Fruit fly (Drosophila melanogaster): Measurements from ENCODE around the gene Roc1a.

Roc1a gene

dm6 chrX:686437-686972 lies 39.4 kb downstream of the Roc1a start, which contains the start of gene sdk (continued):
- TF ChIP-seq CG13296 (GFP tag; optimal IDR thresholded peaks at IDR 0.05), result peak; percentile 91
- peak; percentile 85 for TF ChIP-seq CG3838 (GFP tag; optimal IDR thresholded peaks at IDR 0.05)
- peak; percentile 81 for TF ChIP-seq CG12071 (GFP tag; optimal IDR thresholded peaks at IDR 0.05)
- peak; percentile 81 for TF ChIP-seq nerfin-1 (tag; optimal IDR thresholded peaks at IDR 0.05)
- peak; percentile 89 for TF ChIP-seq CG8924 (tag; optimal IDR thresholded peaks at IDR 0.05)
- TF ChIP-seq CG18011 (GFP tag; optimal IDR thresholded peaks at IDR 0.05), result peak; percentile 64
- TF ChIP-seq tap (tag; optimal IDR thresholded peaks at IDR 0.05), result peak; percentile 79
- TF ChIP-seq CG18476 (GFP tag; optimal IDR thresholded peaks at IDR 0.05), result peak; percentile 80
- TF ChIP-seq YL-1 (GFP tag; optimal IDR thresholded peaks at IDR 0.05), result peak; percentile 50
- no peak for TF ChIP-seq Dfd (GFP tag; optimal IDR thresholded peaks at IDR 0.05)
- TF ChIP-seq seq (GFP tag; IDR thresholded peaks at IDR 0.05), result peak; percentile 90
- TF ChIP-seq luna (GFP tag; optimal IDR thresholded peaks at IDR 0.05), result peak; percentile 80
- TF ChIP-seq slp2 (GFP tag; optimal IDR thresholded peaks at IDR 0.05), result peak; percentile 91
- TF ChIP-seq CG7839 (tag; optimal IDR thresholded peaks at IDR 0.05), result peak; percentile 91
- peak; percentile 83 for TF ChIP-seq CG10366 (GFP tag; IDR thresholded peaks at IDR 0.05)
- TF ChIP-seq wor (GFP tag; IDR thresholded peaks at IDR 0.05), result peak; percentile 86
- TF ChIP-seq en (GFP tag; optimal IDR thresholded peaks at IDR 0.05), result peak; percentile 89
- TF ChIP-seq CG9727 (GFP tag; optimal IDR thresholded peaks at IDR 0.05), result peak; percentile 94
- TF ChIP-seq CG13775 (GFP tag; optimal IDR thresholded peaks at IDR 0.05), result peak; percentile 93
- peak; percentile 71 for TF ChIP-seq E2f2 (GFP tag; IDR thresholded peaks at IDR 0.05)
- TF ChIP-seq tll (GFP tag; optimal IDR thresholded peaks at IDR 0.05), result peak in 1 of 2 experiments; percentile 54
- TF ChIP-seq CG15011 (GFP tag; optimal IDR thresholded peaks at IDR 0.05), result peak; percentile 78
- peak; percentile 84 for TF ChIP-seq gsb (GFP tag; IDR thresholded peaks at IDR 0.05)
- TF ChIP-seq CG12659 (GFP tag; optimal IDR thresholded peaks at IDR 0.05), result peak; percentile 91
- TF ChIP-seq Atf6 (GFP tag; IDR thresholded peaks at IDR 0.05), result peak; percentile 88
- TF ChIP-seq kni (GFP tag; optimal IDR thresholded peaks at IDR 0.05), result peak; percentile 77
- TF ChIP-seq crp (GFP tag; optimal IDR thresholded peaks at IDR 0.05), result peak in 1 of 2 experiments; percentile 51
- TF ChIP-seq CG4424 (GFP tag; optimal IDR thresholded peaks at IDR 0.05), result peak; percentile 93
- TF ChIP-seq CG33213 (GFP tag; optimal IDR thresholded peaks at IDR 0.05), result peak; percentile 79
- TF ChIP-seq CG12236 (GFP tag; optimal IDR thresholded peaks at IDR 0.05), result peak; percentile 84
- peak; percentile 90 for TF ChIP-seq Chrac-16 (GFP tag; optimal IDR thresholded peaks at IDR 0.05)
- peak; percentile 52 for TF ChIP-seq CTCF (GFP tag; optimal IDR thresholded peaks at IDR 0.05)
- peak; percentile 50 for TF ChIP-seq Sry-δ (GFP tag; optimal IDR thresholded peaks at IDR 0.05)
- peak; percentile 88 for TF ChIP-seq CG32532 (GFP tag; IDR thresholded peaks at IDR 0.05)
- peak; percentile 84 for TF ChIP-seq fd64A (GFP tag; optimal IDR thresholded peaks at IDR 0.05)
- peak; percentile 87 for TF ChIP-seq D19A (tag; optimal IDR thresholded peaks at IDR 0.05)
- peak; percentile 90 for TF ChIP-seq unpg (GFP tag; optimal IDR thresholded peaks at IDR 0.05)
- peak; percentile 88 for TF ChIP-seq gro (GFP tag; optimal IDR thresholded peaks at IDR 0.05)
- TF ChIP-seq CG31224 (GFP tag; IDR thresholded peaks at IDR 0.05), result peak; percentile 81
- peak; percentile 71 for TF ChIP-seq CG13287 (GFP tag; IDR thresholded peaks at IDR 0.05; ENCODE audit: partially characterized antibody)
- TF ChIP-seq CG3281 (GFP tag; optimal IDR thresholded peaks at IDR 0.05), result peak; percentile 91
- TF ChIP-seq Max (GFP tag; optimal IDR thresholded peaks at IDR 0.05), result peak; percentile 86
- TF ChIP-seq CG4820 (GFP tag; optimal IDR thresholded peaks at IDR 0.05), result peak; percentile 84
- TF ChIP-seq CG34422 (GFP tag; IDR thresholded peaks at IDR 0.05), result peak; percentile 79; the same call in 2 of the 3 replicates
- peak; percentile 89 for TF ChIP-seq CG12219 (GFP tag; optimal IDR thresholded peaks at IDR 0.05)
- TF ChIP-seq sr (GFP tag; IDR thresholded peaks at IDR 0.05), result peak; percentile 35; the same call in 1 of the 3 replicates
- TF ChIP-seq trh (GFP tag; optimal IDR thresholded peaks at IDR 0.05), result peak; percentile 78
- TF ChIP-seq CG3847 (GFP tag; IDR thresholded peaks at IDR 0.05), result peak; percentile 88
- peak; percentile 95 for TF ChIP-seq mam (GFP tag; optimal IDR thresholded peaks at IDR 0.05)
- TF ChIP-seq jigr1 (GFP tag; IDR thresholded peaks at IDR 0.05), result peak; percentile 79; the same call in 2 of the 3 replicates
- TF ChIP-seq Fer2 (tag; optimal IDR thresholded peaks at IDR 0.05), result peak; percentile 61
